Worm (Caenorhabditis elegans): ENCODE data around the gene psmd-9.

psmd-9 gene

DNA sequence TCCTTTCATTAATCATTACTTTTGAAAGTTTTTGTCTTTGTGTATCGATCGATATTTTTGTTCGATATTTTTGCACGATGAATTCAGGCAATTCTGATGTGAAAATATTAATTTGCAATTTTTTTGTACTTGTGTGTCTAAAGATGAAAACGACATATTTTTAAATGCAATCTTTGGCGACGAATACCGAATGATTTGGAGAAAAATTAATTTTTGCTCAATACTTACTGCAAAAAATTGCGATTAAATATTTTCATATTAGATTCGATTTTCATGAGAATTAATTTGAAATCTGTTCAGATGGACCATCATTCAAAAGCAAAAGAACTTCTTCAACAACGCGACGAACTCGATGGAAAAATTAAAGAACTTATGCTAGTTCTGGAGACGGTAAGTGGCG, at the start of gene psmd-9:
psmd-9 (plus strand) TSS at position 301 of the 400 bp plus-strand sequence.
- TF ChIP-seq unc-62 (GFP tag; optimal IDR thresholded peaks at IDR 0.05) (no peak), ztf-4 (tag; optimal IDR thresholded peaks at IDR 0.05) (no peak), ceh-82 (tag; optimal IDR thresholded peaks at IDR 0.05) (no peak), fkh-10 (GFP tag; optimal IDR thresholded peaks at IDR 0.05) (no peak), nhr-23 (tag; optimal IDR thresholded peaks at IDR 0.05) (no peak), eor-1 (tag; optimal IDR thresholded peaks at IDR 0.05) (no peak), nhr-28 (tag; optimal IDR thresholded peaks at IDR 0.05) (no peak), aly-2 (tag; optimal IDR thresholded peaks at IDR 0.05) (no peak), ceh-28 (tag; optimal IDR thresholded peaks at IDR 0.05) (no peak), nfya-1 (tag; optimal IDR thresholded peaks at IDR 0.05; ENCODE audit: insufficient read depth) (no peak)

DNA sequence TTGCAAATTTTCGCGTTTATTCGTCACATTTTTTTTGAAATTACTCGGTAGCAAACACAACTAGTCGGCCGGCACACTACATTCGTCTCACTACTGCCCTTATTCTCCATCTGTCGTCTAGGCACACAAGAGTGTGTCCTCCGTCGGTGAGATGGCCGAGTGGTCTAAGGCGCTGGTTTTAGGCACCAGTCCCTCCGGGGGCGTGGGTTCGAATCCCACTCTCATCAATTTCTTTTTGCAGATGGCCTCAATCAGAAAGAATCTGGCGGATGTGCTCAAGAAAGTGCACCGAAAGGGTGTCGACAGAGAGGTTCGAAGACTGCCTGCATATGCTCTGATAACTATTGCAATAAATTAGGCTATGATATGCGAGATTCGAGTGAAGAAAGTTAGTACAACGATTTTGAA, 48.8 kb upstream of the psmd-9 start:
- TF ChIP-seq elt-2 (tag; optimal IDR thresholded peaks at IDR 0.05) (peak; percentile 46), fos-1 (tag; optimal IDR thresholded peaks at IDR 0.05) (no peak), skn-1 (tag; optimal IDR thresholded peaks at IDR 0.05) (peak; percentile 24), nhr-11 (tag; optimal IDR thresholded peaks at IDR 0.05) (peak; percentile 35), mdl-1 (tag; optimal IDR thresholded peaks at IDR 0.05) (no peak), ceh-82 (tag; optimal IDR thresholded peaks at IDR 0.05) (peak; percentile 5), snpc-4 (tag; optimal IDR thresholded peaks at IDR 0.05) (peak; percentile 3), nhr-25 (tag; optimal IDR thresholded peaks at IDR 0.05) (peak; percentile 56), ztf-11 (tag; optimal IDR thresholded peaks at IDR 0.05) (no peak), R02D3.7 (tag; optimal IDR thresholded peaks at IDR 0.05) (peak; percentile 12), elt-3 (tag; optimal IDR thresholded peaks at IDR 0.05) (peak in 1 of 3 experiments; percentile 39), tbx-2 (tag; optimal IDR thresholded peaks at IDR 0.05) (peak; percentile 36), nhr-23 (tag; optimal IDR thresholded peaks at IDR 0.05) (peak; percentile 19), unc-39 (tag; optimal IDR thresholded peaks at IDR 0.05) (no peak), eor-1 (tag; optimal IDR thresholded peaks at IDR 0.05) (no peak), ceh-9 (tag; optimal IDR thresholded peaks at IDR 0.05) (no peak), nhr-77 (tag; optimal IDR thresholded peaks at IDR 0.05) (no peak), nhr-67 (tag; optimal IDR thresholded peaks at IDR 0.05) (no peak), hmg-11 (tag; optimal IDR thresholded peaks at IDR 0.05) (peak; percentile 78), ZK546.5 (tag; optimal IDR thresholded peaks at IDR 0.05) (no peak), pha-4 (tag; optimal IDR thresholded peaks at IDR 0.05) (peak; percentile 58), nhr-12 (tag; optimal IDR thresholded peaks at IDR 0.05) (no peak), lin-15B (tag; optimal IDR thresholded peaks at IDR 0.05) (peak; percentile 47), jun-1 (tag; optimal IDR thresholded peaks at IDR 0.05) (no peak), elt-1 (tag; optimal IDR thresholded peaks at IDR 0.05) (no peak), lin-39 (tag; optimal IDR thresholded peaks at IDR 0.05) (peak; percentile 85), ztf-4 (tag; optimal IDR thresholded peaks at IDR 0.05) (peak; percentile 37), pqm-1 (tag; optimal IDR thresholded peaks at IDR 0.05) (peak; percentile 31), unc-62 (GFP tag; optimal IDR thresholded peaks at IDR 0.05) (no peak), mml-1 (tag; optimal IDR thresholded peaks at IDR 0.05) (no peak), ama-1 (optimal IDR thresholded peaks at IDR 0.05) (peak; percentile 55), egl-5 (tag; optimal IDR thresholded peaks at IDR 0.05) (peak; percentile 32), nfya-1 (tag; optimal IDR thresholded peaks at IDR 0.05; ENCODE audit: insufficient read depth) (peak; percentile 75), daf-12 (tag; optimal IDR thresholded peaks at IDR 0.05) (no peak), ceh-28 (tag; optimal IDR thresholded peaks at IDR 0.05) (peak; percentile 20), fkh-10 (GFP tag; optimal IDR thresholded peaks at IDR 0.05) (no peak), egl-27 (tag; optimal IDR thresholded peaks at IDR 0.05) (peak; percentile 94), lsy-12 (tag; optimal IDR thresholded peaks at IDR 0.05) (peak; percentile 78), nhr-28 (tag; optimal IDR thresholded peaks at IDR 0.05) (no peak), ceh-16 (tag; optimal IDR thresholded peaks at IDR 0.05) (no peak), nhr-237 (tag; optimal IDR thresholded peaks at IDR 0.05) (no peak), nhr-43 (tag; optimal IDR thresholded peaks at IDR 0.05; ENCODE audit: poor library complexity, severe bottlenecking) (peak; percentile 28)

Measured in whole organism, L3 larva.